Fruit fly (Drosophila melanogaster): ENCODE results near the gene D19A.

The D19A gene

DNA sequence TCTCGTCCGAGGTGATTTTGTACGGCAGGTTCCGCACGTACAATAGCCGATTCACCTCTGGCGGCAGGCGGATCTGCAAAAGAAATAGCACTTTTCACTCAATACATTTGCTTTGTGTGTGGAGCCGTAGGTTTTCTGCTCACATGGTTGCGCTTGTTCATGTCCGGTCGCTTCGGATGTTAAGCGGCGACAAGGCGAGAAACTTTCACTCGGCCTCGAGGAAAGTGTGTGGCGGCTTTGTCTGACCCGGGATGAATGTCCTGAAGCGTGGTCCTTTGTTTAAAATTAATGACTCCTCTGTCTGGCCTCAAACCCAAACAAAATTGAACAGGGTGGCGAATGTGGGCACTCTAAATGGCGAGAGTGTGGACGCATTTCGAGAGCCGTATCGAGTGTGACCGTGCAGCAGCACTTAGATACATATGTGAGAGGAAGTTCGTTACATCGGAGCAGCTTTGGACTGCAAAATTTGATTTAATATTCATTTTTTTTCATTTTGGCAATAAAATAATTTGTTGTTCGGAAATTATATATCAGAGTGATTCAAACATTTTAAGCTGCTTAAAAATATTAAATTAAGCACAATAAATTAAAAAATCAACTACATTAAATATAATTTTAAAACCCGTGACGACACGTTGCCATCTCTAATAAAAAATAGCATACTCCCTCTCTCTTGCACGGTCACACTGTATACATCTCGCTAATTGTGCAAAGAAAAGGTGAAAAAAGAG, 4.1 kb upstream of the D19A start, which contains the start of the genes Sf3b6 and Tnpo (continued):
- TF ChIP-seq dimm (GFP tag; IDR thresholded peaks at IDR 0.05) (peak; percentile 35; the same call in 1 of the 2 replicates), Xrp1 (GFP tag; IDR thresholded peaks at IDR 0.05) (peak; percentile 82), pb (GFP tag; optimal IDR thresholded peaks at IDR 0.05) (no peak), sug (tag; optimal IDR thresholded peaks at IDR 0.05) (peak; percentile 85), Tbp (GFP tag; optimal IDR thresholded peaks at IDR 0.05) (no peak), unc-4 (GFP tag; IDR thresholded peaks at IDR 0.05; ENCODE audit: partially characterized antibody) (peak; percentile 65), Hr51 (GFP tag; optimal IDR thresholded peaks at IDR 0.05) (peak in 1 of 2 experiments; percentile 55), Side (GFP tag; optimal IDR thresholded peaks at IDR 0.05) (no peak), CG18476 (GFP tag; optimal IDR thresholded peaks at IDR 0.05) (peak; percentile 67), pzg (GFP tag; optimal IDR thresholded peaks at IDR 0.05) (peak; percentile 74), CG17186 (GFP tag; optimal IDR thresholded peaks at IDR 0.05) (peak; percentile 62), bbx (GFP tag; IDR thresholded peaks at IDR 0.05; ENCODE audit: partially characterized antibody) (0 out of 2 replicates have a peak, but pooled peaks have one; percentile 17), Xbp1 (GFP tag; optimal IDR thresholded peaks at IDR 0.05) (peak; percentile 90), CG2889 (GFP tag; IDR thresholded peaks at IDR 0.05) (peak; percentile 40; the same call in 1 of the 3 replicates), CG5180 (GFP tag; optimal IDR thresholded peaks at IDR 0.05) (peak; percentile 49), psq (GFP tag; optimal IDR thresholded peaks at IDR 0.05) (peak; percentile 58), Asciz (GFP tag; optimal IDR thresholded peaks at IDR 0.05) (no peak), CG12769 (tag; optimal IDR thresholded peaks at IDR 0.05) (no peak), run (tag; optimal IDR thresholded peaks at IDR 0.05) (no peak), Dad (GFP tag; optimal IDR thresholded peaks at IDR 0.05) (peak; percentile 12), Hr39 (optimal IDR thresholded peaks at IDR 0.05) (no peak), kni (GFP tag; optimal IDR thresholded peaks at IDR 0.05) (no peak), CG8089 (GFP tag; optimal IDR thresholded peaks at IDR 0.05) (peak; percentile 73), croc (GFP tag; conservative IDR thresholded peaks at IDR 0.05) (peak; percentile 73), CG1024 (GFP tag; IDR thresholded peaks at IDR 0.05) (peak; percentile 41; the same call in 1 of the 2 replicates), CG7786 (GFP tag; optimal IDR thresholded peaks at IDR 0.05) (peak; percentile 41), Atf3 (GFP tag; optimal IDR thresholded peaks at IDR 0.05) (peak; percentile 58), Rx (GFP tag; IDR thresholded peaks at IDR 0.05) (peak; percentile 75), CG5953 (GFP tag; IDR thresholded peaks at IDR 0.05) (peak; percentile 28; the same call in 1 of the 2 replicates), CG34224 (GFP tag; IDR thresholded peaks at IDR 0.05; ENCODE audit: partially characterized antibody) (peak; percentile 36), peb (GFP tag; IDR thresholded peaks at IDR 0.05) (peak; percentile 70), grn (GFP tag; optimal IDR thresholded peaks at IDR 0.05) (no peak), ro (GFP tag; IDR thresholded peaks at IDR 0.05) (peak; percentile 48; the same call in 1 of the 2 replicates), CG15011 (GFP tag; optimal IDR thresholded peaks at IDR 0.05) (peak; percentile 74), otp (GFP tag; IDR thresholded peaks at IDR 0.05) (no peak; the same call in 2 of the 3 replicates), ash1 (GFP tag; optimal IDR thresholded peaks at IDR 0.05) (no peak), zen2 (GFP tag; IDR thresholded peaks at IDR 0.05; ENCODE audit: partially characterized antibody) (no peak; the same call in 2 of the 3 replicates), her (GFP tag; optimal IDR thresholded peaks at IDR 0.05) (peak; percentile 9), stc (GFP tag; IDR thresholded peaks at IDR 0.05) (peak; percentile 60; the same call in 1 of the 2 replicates), CG9797 (GFP tag; optimal IDR thresholded peaks at IDR 0.05) (peak; percentile 99), Ravus (GFP tag; IDR thresholded peaks at IDR 0.05) (no peak; the same call in 1 of the 2 replicates), sisA (GFP tag; IDR thresholded peaks at IDR 0.05) (peak; percentile 84), CG13296 (GFP tag; optimal IDR thresholded peaks at IDR 0.05) (peak; percentile 75), seq (GFP tag; IDR thresholded peaks at IDR 0.05) (peak; percentile 77), wek (GFP tag; optimal IDR thresholded peaks at IDR 0.05) (no peak), CG2678 (tag; optimal IDR thresholded peaks at IDR 0.05) (no peak), CG17829 (tag; optimal IDR thresholded peaks at IDR 0.05) (peak; percentile 86), twi (tag; optimal IDR thresholded peaks at IDR 0.05) (peak; percentile 83), odd (GFP tag; optimal IDR thresholded peaks at IDR 0.05) (no peak)
